Fruit fly (Drosophila melanogaster) whole organism, embryonic: ENCODE measurements around the gene Ugt49B2.

ENCODE experiments used
- Asciz ChIP-seq: fragments of 200-800 bp; sonication (Bioruptor generic); optimal IDR thresholded peaks from 2 replicates; lab custom pipeline; 2017; ENCODE audit warnings: missing biosample characterization, mild to moderate bottlenecking, missing genetic modification characterization, missing genetic modification reagents
- Bgb ChIP-seq: fragments of 200-800 bp; sonication (Bioruptor generic); IDR thresholded peaks from 2 replicates; pipeline ENCODE4 v1.3.6; 2022; ENCODE audit warnings: missing biosample characterization, missing genetic modification characterization; ENCODE audit not compliant: partially characterized antibody
- CG11560 ChIP-seq: fragments of 200-800 bp; sonication (Bioruptor generic); IDR thresholded peaks from 3 replicates; pipeline ENCODE4 v1.3.6; 2022; ENCODE audit warnings: missing biosample characterization, missing genetic modification characterization
- CG12769 ChIP-seq: fragments of 200-800 bp; sonication (Bioruptor generic); optimal IDR thresholded peaks from 2 replicates; lab custom pipeline; 2019; ENCODE audit warnings: missing biosample characterization, mild to moderate bottlenecking, missing genetic modification characterization, moderate library complexity
- CG12942 ChIP-seq: fragments of 200-800 bp; sonication (Bioruptor generic); optimal IDR thresholded peaks from 3 replicates; lab custom pipeline; 2016; ENCODE audit warnings: missing biosample characterization, missing genetic modification characterization
- CG15269 ChIP-seq: fragments of 200-800 bp; sonication (Bioruptor generic); optimal IDR thresholded peaks from 2 replicates; lab custom pipeline; 2018; ENCODE audit warnings: missing biosample characterization, mild to moderate bottlenecking, missing genetic modification characterization, moderate library complexity
- CG1647 ChIP-seq: fragments of 200-800 bp; sonication (Bioruptor generic); optimal IDR thresholded peaks from 3 replicates; lab custom pipeline; 2016; ENCODE audit warnings: missing biosample characterization, missing genetic modification characterization
- CG2116 ChIP-seq: fragments of 200-800 bp; sonication (Bioruptor generic); optimal IDR thresholded peaks from 3 replicates; lab custom pipeline; 2018; ENCODE audit warnings: missing biosample characterization, mild to moderate bottlenecking, missing genetic modification characterization
- CG2712 ChIP-seq: fragments of 200-800 bp; optimal IDR thresholded peaks from 3 replicates; lab custom pipeline; 2019; ENCODE audit warnings: missing biosample characterization, mild to moderate bottlenecking, missing genetic modification characterization, moderate library complexity
- CG31388 ChIP-seq: fragments of 200-800 bp; sonication (Bioruptor generic); optimal IDR thresholded peaks from 2 replicates; lab custom pipeline; 2016; ENCODE audit warnings: missing biosample characterization, missing genetic modification characterization
- CG43689 ChIP-seq: fragments of 200-800 bp; sonication (Bioruptor generic); IDR thresholded peaks from 2 replicates; pipeline ENCODE4 v1.3.6; 2022; ENCODE audit warnings: missing biosample characterization, missing genetic modification characterization
- CG4404 ChIP-seq: fragments of 200-800 bp; sonication (Bioruptor generic); IDR thresholded peaks from 2 replicates; pipeline ENCODE4 v1.3.6; 2022; ENCODE audit warnings: missing biosample characterization, missing genetic modification characterization
- CG6654 ChIP-seq: fragments of 200-800 bp; sonication (Bioruptor generic); optimal IDR thresholded peaks from 2 replicates; lab custom pipeline; 2017; ENCODE audit warnings: missing biosample characterization, mild to moderate bottlenecking, missing genetic modification characterization
- CG6791 ChIP-seq: fragments of 200-800 bp; sonication (Bioruptor generic); IDR thresholded peaks from 3 replicates; pipeline ENCODE4 v1.3.6; 2022; ENCODE audit warnings: missing biosample characterization, missing genetic modification characterization; ENCODE audit not compliant: partially characterized antibody
- CG7963 ChIP-seq: fragments of 200-800 bp; sonication (Bioruptor generic); IDR thresholded peaks from 3 replicates; pipeline ENCODE4 v1.3.6; 2022; ENCODE audit warnings: missing biosample characterization, missing genetic modification characterization; ENCODE audit not compliant: partially characterized antibody
- CG8924 ChIP-seq: fragments of 200-800 bp; optimal IDR thresholded peaks from 3 replicates; lab custom pipeline; 2019; ENCODE audit warnings: missing biosample characterization, mild to moderate bottlenecking, missing genetic modification characterization, moderate library complexity
- CG9215 ChIP-seq: fragments of 200-800 bp; sonication (Bioruptor generic); IDR thresholded peaks from 2 replicates; pipeline ENCODE4 v1.3.6; 2022; ENCODE audit warnings: missing biosample characterization, missing genetic modification characterization
- CG9609 ChIP-seq: fragments of 200-800 bp; sonication (Bioruptor generic); optimal IDR thresholded peaks from 3 replicates; lab custom pipeline; 2016; ENCODE audit warnings: missing biosample characterization, missing genetic modification characterization
- Dref ChIP-seq: fragments of 200-800 bp; sonication (Bioruptor generic); IDR thresholded peaks from 2 replicates; pipeline ENCODE4 v1.3.6; 2022; ENCODE audit warnings: missing biosample characterization, missing genetic modification characterization
- Fer1 ChIP-seq: fragments of 200-800 bp; sonication (Bioruptor generic); optimal IDR thresholded peaks from 2 replicates; lab custom pipeline; 2017; ENCODE audit warnings: missing biosample characterization, mild to moderate bottlenecking, missing genetic modification characterization
- HmgD ChIP-seq: fragments of 200-800 bp; sonication (Bioruptor generic); optimal IDR thresholded peaks from 3 replicates; lab custom pipeline; 2016; ENCODE audit warnings: missing biosample characterization, missing genetic modification characterization
- MTF-1 ChIP-seq: fragments of 200-800 bp; sonication (Bioruptor generic); optimal IDR thresholded peaks from 2 replicates; lab custom pipeline; 2018; ENCODE audit warnings: missing biosample characterization, mild to moderate bottlenecking, missing genetic modification characterization, borderline replicate concordance
- Nf-YA ChIP-seq: fragments of 200-800 bp; sonication (Bioruptor generic); IDR thresholded peaks from 2 replicates; pipeline ENCODE4 v1.3.6; 2022; ENCODE audit warnings: missing biosample characterization, missing genetic modification characterization
- Nf-YC ChIP-seq: fragments of 200-800 bp; optimal IDR thresholded peaks from 3 replicates; lab custom pipeline; 2019; ENCODE audit warnings: missing biosample characterization, mild to moderate bottlenecking, missing genetic modification characterization, moderate library complexity
- Xbp1 ChIP-seq: fragments of 200-800 bp; sonication (Bioruptor generic); optimal IDR thresholded peaks from 3 replicates; lab custom pipeline; 2016; ENCODE audit warnings: missing biosample characterization, mild to moderate bottlenecking, missing genetic modification characterization
- YL-1 ChIP-seq: fragments of 200-800 bp; sonication (Bioruptor generic); optimal IDR thresholded peaks from 3 replicates; lab custom pipeline; 2017; ENCODE audit warnings: missing biosample characterization, mild to moderate bottlenecking, missing genetic modification characterization
- ab ChIP-seq: fragments of 200-800 bp; sonication (Bioruptor generic); optimal IDR thresholded peaks from 2 replicates; lab custom pipeline; 2016; ENCODE audit warnings: missing biosample characterization, missing genetic modification characterization
- bbx ChIP-seq: fragments of 200-800 bp; sonication (Bioruptor generic); IDR thresholded peaks from 2 replicates; pipeline ENCODE4 v1.3.6; 2022; ENCODE audit warnings: missing biosample characterization, missing genetic modification characterization; ENCODE audit not compliant: partially characterized antibody
- corto ChIP-seq: fragments of 200-800 bp; sonication (Bioruptor generic); optimal IDR thresholded peaks from 2 replicates; lab custom pipeline; 2016; ENCODE audit warnings: missing biosample characterization, mild to moderate bottlenecking, missing genetic modification characterization, moderate library complexity
- crol ChIP-seq: fragments of 200-800 bp; sonication (Bioruptor generic); IDR thresholded peaks from 2 replicates; pipeline ENCODE4 v1.3.6; 2022; ENCODE audit warnings: missing biosample characterization, missing genetic modification characterization
- dpn ChIP-seq, 2 experiments: fragments of 200-800 bp; sonication (Bioruptor generic); optimal IDR thresholded peaks; 3 replicates each; lab custom pipeline; 2016; ENCODE audit warnings: missing biosample characterization in 2 of 2, missing genetic modification characterization in 2 of 2
- ems ChIP-seq: fragments of 200-800 bp; sonication (Bioruptor generic); optimal IDR thresholded peaks from 3 replicates; lab custom pipeline; 2016; ENCODE audit warnings: missing biosample characterization, missing genetic modification characterization
- gem ChIP-seq: fragments of 200-800 bp; sonication (Bioruptor generic); optimal IDR thresholded peaks from 2 replicates; lab custom pipeline; 2019; ENCODE audit warnings: missing biosample characterization, mild to moderate bottlenecking, missing genetic modification characterization, moderate library complexity
- ham ChIP-seq: fragments of 200-800 bp; sonication (Bioruptor generic); IDR thresholded peaks from 2 replicates; pipeline ENCODE4 v1.3.6; 2022; ENCODE audit warnings: missing biosample characterization, missing genetic modification characterization
- hth ChIP-seq: fragments of >200 bp; optimal IDR thresholded peaks from 2 replicates; lab custom pipeline; 2017; ENCODE audit warnings: inconsistent platforms
- insv ChIP-seq, 2 experiments: fragments of 200-800 bp; sonication (Bioruptor generic); optimal IDR thresholded peaks; 3 replicates each; lab custom pipeline; 2016 to 2018; ENCODE audit warnings: missing biosample characterization in 2 of 2, missing genetic modification characterization in 2 of 2
- inv ChIP-seq: fragments of 200-800 bp; sonication (Bioruptor generic); IDR thresholded peaks from 2 replicates; pipeline ENCODE4 v1.3.6; 2022; ENCODE audit warnings: missing biosample characterization, missing genetic modification characterization; ENCODE audit not compliant: partially characterized antibody
- jumu ChIP-seq: fragments of 200-800 bp; sonication (Bioruptor generic); optimal IDR thresholded peaks from 3 replicates; lab custom pipeline; 2016; ENCODE audit warnings: missing biosample characterization, missing genetic modification characterization
- maf-S ChIP-seq: fragments of 200-800 bp; sonication (Bioruptor generic); optimal IDR thresholded peaks from 2 replicates; lab custom pipeline; 2016; ENCODE audit warnings: missing biosample characterization, missing genetic modification characterization
- nau ChIP-seq: fragments of 200-800 bp; sonication (Bioruptor generic); optimal IDR thresholded peaks from 3 replicates; lab custom pipeline; 2017; ENCODE audit warnings: missing biosample characterization, mild to moderate bottlenecking, missing genetic modification characterization, missing genetic modification reagents
- nerfin-2 ChIP-seq: fragments of 200-800 bp; sonication (Bioruptor generic); IDR thresholded peaks from 2 replicates; pipeline ENCODE4 v1.3.6; 2022; ENCODE audit warnings: missing biosample characterization, missing genetic modification characterization; ENCODE audit not compliant: partially characterized antibody
- oc ChIP-seq: fragments of 200-800 bp; sonication (Bioruptor generic); optimal IDR thresholded peaks from 2 replicates; lab custom pipeline; 2018; ENCODE audit warnings: missing biosample characterization, mild to moderate bottlenecking, missing genetic modification characterization, moderate library complexity
- pb ChIP-seq: fragments of 200-800 bp; sonication (Bioruptor generic); optimal IDR thresholded peaks from 3 replicates; lab custom pipeline; 2016; ENCODE audit warnings: missing biosample characterization, missing genetic modification characterization
- peb ChIP-seq: fragments of 200-800 bp; sonication (Bioruptor generic); IDR thresholded peaks from 2 replicates; pipeline ENCODE4 v1.3.6; 2022; ENCODE audit warnings: missing biosample characterization, missing genetic modification characterization
- row ChIP-seq: fragments of 200-800 bp; sonication (Bioruptor generic); IDR thresholded peaks from 3 replicates; pipeline ENCODE4 v1.3.6; 2022; ENCODE audit warnings: missing biosample characterization, missing genetic modification characterization
- sima ChIP-seq: fragments of 200-800 bp; sonication (Bioruptor generic); optimal IDR thresholded peaks from 2 replicates; lab custom pipeline; 2016; ENCODE audit warnings: missing biosample characterization, missing genetic modification characterization
- sqz ChIP-seq: fragments of 200-800 bp; sonication (Bioruptor generic); optimal IDR thresholded peaks from 3 replicates; lab custom pipeline; 2018; ENCODE audit warnings: missing biosample characterization, mild to moderate bottlenecking, missing genetic modification characterization
- stc ChIP-seq: fragments of 200-800 bp; sonication (Bioruptor generic); IDR thresholded peaks from 2 replicates; pipeline ENCODE4 v1.3.6; 2022; ENCODE audit warnings: missing biosample characterization, missing genetic modification characterization
- tap ChIP-seq: fragments of 200-800 bp; optimal IDR thresholded peaks from 3 replicates; lab custom pipeline; 2019; ENCODE audit warnings: missing biosample characterization, mild to moderate bottlenecking, missing genetic modification characterization, moderate library complexity
- trem ChIP-seq: fragments of 200-800 bp; optimal IDR thresholded peaks from 3 replicates; lab custom pipeline; 2019; ENCODE audit warnings: missing biosample characterization, mild to moderate bottlenecking, missing genetic modification characterization, moderate library complexity
- unc-4 ChIP-seq: fragments of 200-800 bp; sonication (Bioruptor generic); IDR thresholded peaks from 2 replicates; pipeline ENCODE4 v1.3.6; 2022; ENCODE audit warnings: missing biosample characterization, missing genetic modification characterization; ENCODE audit not compliant: partially characterized antibody
- usp ChIP-seq: fragments of >200 bp; optimal IDR thresholded peaks from 2 replicates; lab custom pipeline; 2017; ENCODE audit warnings: missing biosample characterization, missing genetic modification characterization

Gene Ugt49B2

dm6 chr3R:21406708-21407107, 7.2 kb upstream of the Ugt49B2 start:
- peak; percentile 54 for TF ChIP-seq trem (tag; lab: Kevin White, UChicago)
- TF ChIP-seq Nf-YA (GFP tag; lab: Robert Waterston, UW): no peak
- peak; percentile 26 for TF ChIP-seq Nf-YC (tag; lab: Kevin White, UChicago)
- no peak for TF ChIP-seq peb
- TF ChIP-seq CG15269 (tag; lab: Kevin White, UChicago): no peak
- TF ChIP-seq HmgD (GFP tag; lab: Kevin White, UChicago): no peak
- no peak for TF ChIP-seq nau (GFP tag; lab: Kevin White, UChicago)
- TF ChIP-seq Bgb (GFP tag; lab: Robert Waterston, UW): peak; percentile 71
- no peak for TF ChIP-seq Fer1 (GFP tag; lab: Kevin White, UChicago)
- TF ChIP-seq CG1647 (GFP tag; lab: Kevin White, UChicago): no peak
- no peak for TF ChIP-seq sima
- TF ChIP-seq MTF-1 (GFP tag; lab: Kevin White, UChicago): no peak
- TF ChIP-seq CG4404 (GFP tag; lab: Robert Waterston, UW): no peak
- TF ChIP-seq oc: no peak
- TF ChIP-seq ham (GFP tag; lab: Robert Waterston, UW): no peak
- peak; percentile 68 for TF ChIP-seq unc-4 (GFP tag; lab: Robert Waterston, UW)
- peak; percentile 52; the same call in 1 of the 2 replicates for TF ChIP-seq bbx (GFP tag; lab: Robert Waterston, UW)
- peak; percentile 82 for TF ChIP-seq Dref (GFP tag; lab: Robert Waterston, UW)
- no peak for TF ChIP-seq corto
- no peak for TF ChIP-seq CG43689 (GFP tag; lab: Robert Waterston, UW)
- no peak for TF ChIP-seq Asciz (GFP tag; lab: Kevin White, UChicago)
- no peak for TF ChIP-seq hth (lab: Kevin White, UChicago)
- TF ChIP-seq usp (GFP tag; lab: Kevin White, UChicago): no peak
- TF ChIP-seq YL-1 (GFP tag; lab: Kevin White, UChicago): no peak
- no peak for TF ChIP-seq CG6654
- no peak for TF ChIP-seq insv (GFP tag; optimal IDR thresholded peaks at IDR 0.05; lab: Kevin White, UChicago)
- TF ChIP-seq CG7963 (GFP tag; lab: Robert Waterston, UW): no peak
- peak; percentile 24; the same call in 1 of the 2 replicates for TF ChIP-seq inv (GFP tag; lab: Robert Waterston, UW)
- no peak for TF ChIP-seq CG12942
- no peak for TF ChIP-seq maf-S
- TF ChIP-seq gem: no peak
- no peak for TF ChIP-seq CG12769
- TF ChIP-seq Xbp1 (GFP tag; lab: Kevin White, UChicago): no peak
- no peak for TF ChIP-seq ab (GFP tag; lab: Kevin White, UChicago)
- TF ChIP-seq CG9609 (GFP tag; lab: Kevin White, UChicago): no peak
- no peak for TF ChIP-seq CG31388 (GFP tag; lab: Kevin White, UChicago)
- peak; percentile 99 for TF ChIP-seq CG11560 (tag; lab: Robert Waterston, UW)
- peak; percentile 43; the same call in 2 of the 3 replicates for TF ChIP-seq CG6791 (GFP tag; lab: Robert Waterston, UW)
- no peak for TF ChIP-seq ems (GFP tag; lab: Kevin White, UChicago)
- no peak for TF ChIP-seq stc (GFP tag; lab: Robert Waterston, UW)
- no peak for TF ChIP-seq row
- no peak for TF ChIP-seq CG9215
- no peak; the same call in 1 of the 2 replicates for TF ChIP-seq nerfin-2 (GFP tag; lab: Robert Waterston, UW)
- no peak for TF ChIP-seq jumu (GFP tag; lab: Kevin White, UChicago)
- no peak for TF ChIP-seq crol
- TF ChIP-seq CG8924 (tag; lab: Kevin White, UChicago): no peak
- no peak for TF ChIP-seq pb (GFP tag; lab: Kevin White, UChicago)
- no peak for TF ChIP-seq CG2712 (tag; lab: Kevin White, UChicago)
- TF ChIP-seq sqz: no peak
- TF ChIP-seq tap (tag; lab: Kevin White, UChicago): no peak
- TF ChIP-seq dpn (GFP tag; optimal IDR thresholded peaks at IDR 0.05; lab: Kevin White, UChicago): no peak
- TF ChIP-seq CG2116 (GFP tag; lab: Kevin White, UChicago): peak; percentile 96
